Worm (Caenorhabditis elegans): Measurements from ENCODE around the gene msp-142.

Gene msp-142

ce11 chrII:5792490-5792889 lies 5.2 kb upstream of the msp-142 start, which contains the start of gene K05F1.14:
TSS of gene K05F1.14 (minus strand) at chrII:5792590.
- TF ChIP-seq ceh-34 (tag; optimal IDR thresholded peaks at IDR 0.05) (no peak), ceh-2 (tag; optimal IDR thresholded peaks at IDR 0.05) (no peak), hlh-6 (tag; optimal IDR thresholded peaks at IDR 0.05) (no peak), ttx-3 (tag; optimal IDR thresholded peaks at IDR 0.05) (no peak), C38D4.7 (GFP tag; optimal IDR thresholded peaks at IDR 0.05) (no peak), Y22D7AL.16 (tag; optimal IDR thresholded peaks at IDR 0.05) (no peak), ceh-9 (tag; optimal IDR thresholded peaks at IDR 0.05) (no peak), fkh-10 (GFP tag; optimal IDR thresholded peaks at IDR 0.05) (no peak), hlh-30 (tag; optimal IDR thresholded peaks at IDR 0.05; ENCODE audit: insufficient read depth) (no peak)

ce11 chrII:5794195-5794594 lies 3.5 kb upstream of the msp-142 start, which contains the start of gene acdh-8:
TSS of gene acdh-8 (plus strand) at chrII:5794495.
- TF ChIP-seq Y22D7AL.16 (tag; optimal IDR thresholded peaks at IDR 0.05): no peak
- TF ChIP-seq C08G9.2 (tag; optimal IDR thresholded peaks at IDR 0.05): no peak
- TF ChIP-seq sox-4 (tag; optimal IDR thresholded peaks at IDR 0.05): no peak
- no peak for TF ChIP-seq K02D7.2 (tag; optimal IDR thresholded peaks at IDR 0.05)
- no peak for TF ChIP-seq ceh-14 (tag; optimal IDR thresholded peaks at IDR 0.05)
- TF ChIP-seq hlh-8 (tag; optimal IDR thresholded peaks at IDR 0.05): no peak
- TF ChIP-seq ceh-48 (tag; optimal IDR thresholded peaks at IDR 0.05): no peak
- no peak for TF ChIP-seq tbx-2 (tag; optimal IDR thresholded peaks at IDR 0.05)
- TF ChIP-seq ceh-30 (tag; optimal IDR thresholded peaks at IDR 0.05): no peak
- no peak for TF ChIP-seq ceh-19 (GFP tag; optimal IDR thresholded peaks at IDR 0.05)
- no peak for TF ChIP-seq eyg-1 (tag; optimal IDR thresholded peaks at IDR 0.05)
- no peak for TF ChIP-seq pax-1 (tag; optimal IDR thresholded peaks at IDR 0.05)
- no peak for TF ChIP-seq sox-2 (GFP tag; IDR thresholded peaks at IDR 0.05)

ce11 chrII:5799553-5799952 lies 1.8 kb downstream of the msp-142 start, which contains the start of gene K05F1.8:
TSS of gene K05F1.8 (minus strand) at chrII:5799653.
- TF ChIP-seq ama-1 (optimal IDR thresholded peaks at IDR 0.05): no peak
- TF ChIP-seq fkh-6 (tag; optimal IDR thresholded peaks at IDR 0.05): no peak

- no peak for TF ChIP-seq ceh-48 (tag; optimal IDR thresholded peaks at IDR 0.05)
- no peak for TF ChIP-seq pat-9 (tag; optimal IDR thresholded peaks at IDR 0.05)
- no peak for TF ChIP-seq hlh-6 (tag; optimal IDR thresholded peaks at IDR 0.05)
- no peak for TF ChIP-seq unc-55 (GFP tag; optimal IDR thresholded peaks at IDR 0.05)
- no peak for TF ChIP-seq dmd-4 (tag; optimal IDR thresholded peaks at IDR 0.05; ENCODE audit: borderline replicate concordance)
- TF ChIP-seq pax-1 (tag; optimal IDR thresholded peaks at IDR 0.05): no peak
- TF ChIP-seq syd-9 (tag; optimal IDR thresholded peaks at IDR 0.05): no peak
- TF ChIP-seq elt-2 (tag; optimal IDR thresholded peaks at IDR 0.05): no peak
- no peak for TF ChIP-seq hlh-8 (tag; optimal IDR thresholded peaks at IDR 0.05)
- no peak for TF ChIP-seq madf-2 (tag; optimal IDR thresholded peaks at IDR 0.05)
- no peak for TF ChIP-seq ref-2 (tag; optimal IDR thresholded peaks at IDR 0.05)
- no peak for TF ChIP-seq mec-3 (tag; optimal IDR thresholded peaks at IDR 0.05; ENCODE audit: borderline replicate concordance)
- TF ChIP-seq tbx-7 (tag; optimal IDR thresholded peaks at IDR 0.05): no peak
- no peak for TF ChIP-seq ceh-9 (tag; optimal IDR thresholded peaks at IDR 0.05)
- TF ChIP-seq zip-5 (tag; optimal IDR thresholded peaks at IDR 0.05): no peak
- no peak for TF ChIP-seq sox-2 (GFP tag; IDR thresholded peaks at IDR 0.05)
- no peak for TF ChIP-seq ceh-45 (GFP tag; IDR thresholded peaks at IDR 0.05)
- TF ChIP-seq ceh-2 (tag; optimal IDR thresholded peaks at IDR 0.05): no peak
- TF ChIP-seq T23F11.4 (GFP tag; optimal IDR thresholded peaks at IDR 0.05): no peak
- TF ChIP-seq ceh-6 (GFP tag; optimal IDR thresholded peaks at IDR 0.05): no peak
These were observed 3.3 kb downstream of the msp-142 start, which contains the start of the genes K05F1.9 and K05F1.1 for ce11 chrII:5801075-5801474. TSS of gene K05F1.9 (minus strand) at chrII:5801175. TSS of gene K05F1.1 (plus strand) at chrII:5801382.

All from whole organism, late embryonic.